Fruit fly (Drosophila melanogaster) whole organism, adult: ENCODE results near the gene CG7488.

Source experiments
- CG11617 ChIP-seq: fragments of 200-800 bp; sonication (Bioruptor generic); optimal IDR thresholded peaks from 2 replicates; lab custom pipeline; 2017; ENCODE audit warnings: mild to moderate bottlenecking, missing biosample characterization, missing genetic modification reagents, missing genetic modification characterization
- CG12768 ChIP-seq: fragments of 200-800 bp; sonication (Bioruptor generic); optimal IDR thresholded peaks from 2 replicates; lab custom pipeline; 2017; ENCODE audit warnings: missing biosample characterization, missing genetic modification characterization, mild to moderate bottlenecking, moderate library complexity, missing genetic modification reagents
- CG14711 ChIP-seq: fragments of 200-800 bp; sonication (Bioruptor generic); optimal IDR thresholded peaks from 2 replicates; lab custom pipeline; 2018; ENCODE audit warnings: missing biosample characterization, mild to moderate bottlenecking, missing genetic modification characterization, moderate library complexity
- CG1620 ChIP-seq: fragments of 200-800 bp; sonication (Bioruptor generic); optimal IDR thresholded peaks from 2 replicates; lab custom pipeline; 2016; ENCODE audit warnings: missing biosample characterization, missing genetic modification characterization
- CG33017 ChIP-seq: fragments of 200-800 bp; sonication (Bioruptor generic); optimal IDR thresholded peaks from 2 replicates; lab custom pipeline; 2018; ENCODE audit warnings: missing biosample characterization, mild to moderate bottlenecking, missing genetic modification characterization, moderate library complexity
- CG5204 ChIP-seq: fragments of 200-800 bp; sonication (Bioruptor generic); optimal IDR thresholded peaks from 2 replicates; lab custom pipeline; 2016; ENCODE audit warnings: missing biosample characterization, missing genetic modification characterization
- CG7045 ChIP-seq: fragments of 200-800 bp; sonication (Bioruptor generic); optimal IDR thresholded peaks from 2 replicates; lab custom pipeline; 2017; ENCODE audit warnings: missing biosample characterization, mild to moderate bottlenecking, missing genetic modification characterization
- CG7101 ChIP-seq: fragments of 200-800 bp; sonication (Bioruptor generic); optimal IDR thresholded peaks from 2 replicates; lab custom pipeline; 2018; ENCODE audit warnings: missing biosample characterization, mild to moderate bottlenecking, missing genetic modification characterization, moderate library complexity
- Clk ChIP-seq: fragments of 200-800 bp; sonication (Bioruptor generic); optimal IDR thresholded peaks from 2 replicates; lab custom pipeline; 2017; ENCODE audit warnings: missing biosample characterization, missing genetic modification characterization
- Crg-1 ChIP-seq: fragments of 200-800 bp; sonication (Bioruptor generic); optimal IDR thresholded peaks from 2 replicates; lab custom pipeline; 2016; ENCODE audit warnings: missing biosample characterization, missing genetic modification characterization
- Hr96 ChIP-seq: fragments of 200-800 bp; sonication (Bioruptor generic); optimal IDR thresholded peaks from 2 replicates; lab custom pipeline; 2016; ENCODE audit warnings: missing biosample characterization, missing genetic modification characterization
- Mnt ChIP-seq: fragments of 200-800 bp; sonication (Bioruptor generic); optimal IDR thresholded peaks from 2 replicates; lab custom pipeline; 2016; ENCODE audit warnings: missing biosample characterization, mild to moderate bottlenecking, missing genetic modification characterization
- bab1 ChIP-seq: fragments of 200-800 bp; sonication (Bioruptor generic); optimal IDR thresholded peaks from 3 replicates; lab custom pipeline; 2019; ENCODE audit warnings: missing biosample characterization, mild to moderate bottlenecking, missing genetic modification characterization, moderate library complexity
- cic ChIP-seq: fragments of 200-800 bp; sonication (Bioruptor generic); optimal IDR thresholded peaks from 2 replicates; lab custom pipeline; 2017; ENCODE audit warnings: missing biosample characterization, mild to moderate bottlenecking, missing genetic modification characterization, moderate library complexity
- cnc ChIP-seq, 2 experiments: fragments of >200 bp; optimal IDR thresholded peaks; 2 replicates each; lab custom pipeline; 2017
- kay ChIP-seq: fragments of 200-800 bp; sonication (Bioruptor generic); peaks from one replicate; lab custom pipeline; 2016; ENCODE audit warnings: missing biosample characterization, missing genetic modification characterization, borderline replicate concordance
- ovo ChIP-seq: fragments of 200-800 bp; sonication (Bioruptor generic); optimal IDR thresholded peaks from 2 replicates; lab custom pipeline; 2016; ENCODE audit warnings: missing biosample characterization, missing genetic modification characterization
- pad ChIP-seq: fragments of 200-800 bp; sonication (Bioruptor generic); optimal IDR thresholded peaks from 3 replicates; lab custom pipeline; 2017; ENCODE audit warnings: missing biosample characterization, missing genetic modification characterization, mild to moderate bottlenecking, moderate library complexity, missing genetic modification reagents
- tj ChIP-seq: fragments of 200-800 bp; sonication (Bioruptor generic); optimal IDR thresholded peaks from 3 replicates; lab custom pipeline; 2017; ENCODE audit warnings: missing biosample characterization, mild to moderate bottlenecking, missing genetic modification characterization, moderate library complexity
- toe ChIP-seq: fragments of 200-800 bp; sonication (Bioruptor generic); optimal IDR thresholded peaks from 2 replicates; lab custom pipeline; 2016; ENCODE audit warnings: missing biosample characterization, missing genetic modification characterization

The CG7488 gene

DNA sequence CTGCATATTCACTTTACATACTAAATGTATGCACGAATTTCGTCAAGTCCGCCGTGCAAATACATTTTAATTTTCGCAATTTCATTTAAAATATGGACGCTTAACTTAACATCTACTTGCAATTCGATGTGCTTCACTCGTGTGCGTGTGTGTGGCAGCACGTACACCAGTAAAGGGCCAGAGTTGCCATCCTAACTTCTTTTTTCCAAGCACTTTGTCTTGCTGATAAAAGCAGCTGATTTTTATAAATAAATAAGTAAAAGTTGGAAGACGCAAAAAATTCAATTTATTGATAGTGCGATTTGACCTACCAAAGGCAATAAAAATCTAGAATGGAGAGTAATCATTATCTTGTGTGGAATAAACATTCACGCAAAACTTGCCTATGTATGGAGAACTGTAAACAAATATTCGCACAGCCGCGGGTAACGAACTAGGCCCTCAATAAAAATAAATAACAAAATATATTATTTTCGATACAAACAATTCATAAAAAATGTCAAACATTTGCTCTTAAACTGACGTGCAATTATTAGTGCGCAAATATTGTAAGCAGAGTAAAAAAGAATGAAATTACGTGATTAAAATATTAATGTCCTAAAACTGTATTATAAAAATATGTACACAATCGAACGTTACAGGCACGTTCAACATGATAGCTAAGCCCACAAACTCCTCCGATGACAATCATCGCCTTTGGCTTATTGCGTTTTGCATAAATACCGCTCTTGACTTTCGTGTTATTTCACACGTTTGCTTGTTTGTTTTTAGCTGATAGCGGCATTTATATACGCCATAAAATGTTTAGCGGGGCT is 13.0 kb upstream of the CG7488 start:
- TF ChIP-seq cic (GFP tag; lab: Kevin White, UChicago), result peak; percentile 91
- TF ChIP-seq Mnt (GFP tag; lab: Kevin White, UChicago), result peak; percentile 44
- peak; percentile 56 for TF ChIP-seq toe (GFP tag; lab: Kevin White, UChicago)
- TF ChIP-seq CG33017, result peak; percentile 82
- peak; percentile 76 for TF ChIP-seq Clk (GFP tag; lab: Kevin White, UChicago)
- peak; percentile 80 for TF ChIP-seq CG12768 (GFP tag; lab: Kevin White, UChicago)
- peak; percentile 72 for TF ChIP-seq bab1 (GFP tag; lab: Kevin White, UChicago)
- peak; percentile 35 for TF ChIP-seq Crg-1 (GFP tag; lab: Kevin White, UChicago)
- TF ChIP-seq cnc (optimal IDR thresholded peaks at IDR 0.05; lab: Kevin White, UChicago), result no peak
- peak; percentile 81 for TF ChIP-seq CG7101 (tag; lab: Kevin White, UChicago)
- TF ChIP-seq CG1620 (GFP tag; lab: Kevin White, UChicago), result peak; percentile 13
- peak; percentile 83 for TF ChIP-seq CG11617
- TF ChIP-seq CG5204 (GFP tag; lab: Kevin White, UChicago), result peak; percentile 75
- TF ChIP-seq pad (GFP tag; lab: Kevin White, UChicago), result peak; percentile 47
- peak; percentile 89 for TF ChIP-seq tj
- peak; percentile 93 for TF ChIP-seq CG14711 (tag; lab: Kevin White, UChicago)
- TF ChIP-seq kay (GFP tag; lab: Kevin White, UChicago), result peak; percentile 54
- TF ChIP-seq CG7045 (GFP tag; lab: Kevin White, UChicago), result peak; percentile 44
- TF ChIP-seq ovo, result peak; percentile 72
- no peak for TF ChIP-seq Hr96 (GFP tag; lab: Kevin White, UChicago)

DNA sequence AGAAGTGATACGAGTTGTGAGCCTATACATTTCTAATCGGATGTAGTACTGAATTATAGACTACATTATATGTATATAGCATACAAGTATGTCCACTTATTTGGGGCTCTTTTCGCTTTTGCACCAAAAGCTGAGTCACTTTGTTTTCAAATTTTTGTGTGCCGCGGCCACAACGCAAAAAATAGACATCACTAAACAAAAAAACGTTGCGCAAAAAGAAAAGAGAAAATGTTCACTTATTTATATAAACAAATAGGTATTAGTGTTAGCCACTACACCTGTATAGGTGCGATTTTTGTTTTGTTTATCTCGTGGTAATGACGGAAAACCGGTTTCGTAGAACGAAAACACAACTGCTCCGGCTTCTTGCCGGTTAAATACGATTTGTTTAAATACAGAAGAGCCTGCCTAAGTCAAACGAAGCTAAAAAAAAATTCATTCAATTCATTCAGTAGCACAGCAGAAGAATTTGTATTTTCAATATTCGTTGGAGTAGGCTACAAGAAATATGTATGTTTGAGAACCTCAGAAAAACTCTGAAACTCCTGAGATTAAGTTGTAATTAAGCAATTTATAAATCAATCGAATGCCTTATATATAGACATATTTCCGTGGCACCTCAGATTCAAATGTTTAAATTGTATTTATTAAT is 12.3 kb upstream of the CG7488 start:
- TF ChIP-seq toe (GFP tag; lab: Kevin White, UChicago) (no peak), kay (GFP tag; lab: Kevin White, UChicago) (peak; percentile 98), Clk (GFP tag; lab: Kevin White, UChicago) (no peak), CG33017 (no peak), Mnt (GFP tag; lab: Kevin White, UChicago) (peak; percentile 24), cic (GFP tag; lab: Kevin White, UChicago) (peak; percentile 78), bab1 (GFP tag; lab: Kevin White, UChicago) (no peak), pad (GFP tag; lab: Kevin White, UChicago) (no peak)

DNA sequence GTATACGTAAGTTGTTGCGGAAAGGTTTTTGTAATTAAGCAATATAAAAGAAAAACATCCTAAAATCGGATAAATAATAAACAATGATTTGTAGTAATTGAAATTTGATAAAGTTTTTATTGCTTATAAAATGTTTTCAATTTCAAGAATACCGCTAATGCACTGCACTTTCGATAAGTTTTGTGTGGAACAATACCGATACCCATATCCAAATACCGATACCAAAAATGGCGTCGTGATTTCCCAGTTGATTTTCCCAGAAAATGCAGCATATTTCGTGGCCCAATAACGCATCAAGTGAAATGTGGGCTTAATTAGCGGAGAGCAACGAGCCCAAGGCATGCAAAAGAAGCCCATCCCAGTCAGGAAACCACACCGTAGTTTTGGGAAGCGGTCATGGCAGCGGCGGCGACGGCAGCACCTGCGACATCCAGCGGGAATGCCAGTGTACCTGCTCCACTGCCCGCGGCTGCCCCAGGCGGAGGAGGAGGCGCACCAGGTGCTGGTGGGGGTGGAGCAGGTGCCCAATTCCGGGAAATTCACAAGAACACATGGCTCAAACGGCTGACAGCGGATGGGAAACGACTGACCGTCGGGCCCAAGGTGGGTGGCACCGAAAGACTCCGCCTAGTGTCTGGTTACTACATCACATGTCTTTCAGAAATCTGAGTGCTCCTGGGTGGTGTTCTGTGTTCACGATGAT is 9.4 kb upstream of the CG7488 start, which contains the start of gene CG31342:
CG31342 (plus strand) TSS at position 214 of the 703 bp plus-strand sequence.
- peak; percentile 5 for TF ChIP-seq tj
- peak; percentile 50 for TF ChIP-seq CG33017
- TF ChIP-seq Clk (GFP tag; lab: Kevin White, UChicago), result no peak
- TF ChIP-seq CG7101 (tag; lab: Kevin White, UChicago), result peak; percentile 59
- peak; percentile 34 for TF ChIP-seq CG11617
- TF ChIP-seq cnc (optimal IDR thresholded peaks at IDR 0.05; lab: Kevin White, UChicago), result no peak
- TF ChIP-seq bab1 (GFP tag; lab: Kevin White, UChicago), result peak; percentile 70
- no peak for TF ChIP-seq CG5204 (GFP tag; lab: Kevin White, UChicago)
- TF ChIP-seq CG7045 (GFP tag; lab: Kevin White, UChicago), result peak; percentile 40
- TF ChIP-seq CG14711 (tag; lab: Kevin White, UChicago), result peak; percentile 59

DNA sequence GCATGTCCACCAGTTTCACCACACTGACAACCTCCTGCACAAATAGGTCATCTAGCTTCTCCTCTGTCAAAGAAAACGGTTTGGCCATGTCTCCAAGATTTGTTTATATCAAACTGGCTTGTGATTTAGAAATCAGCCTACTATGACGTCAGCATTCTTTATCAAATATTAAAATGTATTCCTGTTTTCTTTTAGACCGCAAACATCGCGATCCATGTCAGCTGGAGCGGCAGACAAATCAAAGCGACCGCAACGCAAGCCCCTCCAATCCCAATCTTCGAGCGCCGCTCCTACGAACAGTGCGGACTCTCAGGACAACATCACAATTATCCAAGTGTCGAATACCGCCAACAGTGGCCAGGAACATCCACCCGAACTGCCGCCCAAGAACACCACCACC is 7.0 kb upstream of the CG7488 start, which contains the start of gene CG14383:
CG14383 (minus strand) TSS at position 101 of the 400 bp plus-strand sequence.
- TF ChIP-seq toe (GFP tag; lab: Kevin White, UChicago) (no peak), pad (GFP tag; lab: Kevin White, UChicago) (no peak), CG1620 (GFP tag; lab: Kevin White, UChicago) (no peak), CG12768 (GFP tag; lab: Kevin White, UChicago) (no peak), CG11617 (no peak), Crg-1 (GFP tag; lab: Kevin White, UChicago) (no peak), CG7101 (tag; lab: Kevin White, UChicago) (no peak), bab1 (GFP tag; lab: Kevin White, UChicago) (no peak), CG33017 (no peak), Clk (GFP tag; lab: Kevin White, UChicago) (no peak), Mnt (GFP tag; lab: Kevin White, UChicago) (no peak), CG5204 (GFP tag; lab: Kevin White, UChicago) (no peak), CG7045 (GFP tag; lab: Kevin White, UChicago) (no peak), cic (GFP tag; lab: Kevin White, UChicago) (no peak), CG14711 (tag; lab: Kevin White, UChicago) (no peak), cnc (optimal IDR thresholded peaks at IDR 0.05; lab: Kevin White, UChicago) (no peak), ovo (no peak), kay (GFP tag; lab: Kevin White, UChicago) (no peak), tj (no peak), Hr96 (GFP tag; lab: Kevin White, UChicago) (no peak)

dm6 chr3R:12993018-12993417 is 2.4 kb upstream of the CG7488 start, which contains the start of gene yellow-f:
Gene yellow-f (minus strand): TSS chr3R:12993201.
- TF ChIP-seq CG7101 (tag; lab: Kevin White, UChicago) (no peak), CG11617 (no peak), CG5204 (GFP tag; lab: Kevin White, UChicago) (no peak), Mnt (GFP tag; lab: Kevin White, UChicago) (no peak), cnc (optimal IDR thresholded peaks at IDR 0.05; lab: Kevin White, UChicago) (no peak), pad (GFP tag; lab: Kevin White, UChicago) (no peak), Hr96 (GFP tag; lab: Kevin White, UChicago) (no peak), ovo (no peak), CG7045 (GFP tag; lab: Kevin White, UChicago) (no peak), bab1 (GFP tag; lab: Kevin White, UChicago) (no peak)
